Worm (Caenorhabditis elegans) whole organism, L1 larva: ENCODE results near the gene Y113G7B.28.
A peak's percentile ranks its signal among the peaks of the same experiment; 100 is the strongest.

ENCODE experiments used
- C34B4.2 ChIP-seq: sonication (generic microtip); optimal IDR thresholded peaks from 2 replicates; lab custom pipeline; 2017; ENCODE audit warnings: mild to moderate bottlenecking, missing genetic modification characterization, missing compliant biosample characterization
- aly-2 ChIP-seq: fragments of 150-350 bp; optimal IDR thresholded peaks from 2 replicates; lab custom pipeline; 2014; ENCODE audit warnings: missing biosample characterization, missing genetic modification characterization
- ceh-8 ChIP-seq: fragments of 200-800 bp; sonication (Bioruptor generic); optimal IDR thresholded peaks from 2 replicates; lab custom pipeline; 2018; ENCODE audit warnings: mild to moderate bottlenecking, missing genetic modification characterization, moderate library complexity, missing compliant biosample characterization
- ceh-82 ChIP-seq, 3 experiments: fragments of 150-350 bp in 1 of 3; sonication (generic microtip) in 2 of 3; optimal IDR thresholded peaks; 2 replicates each; lab custom pipeline; 2014 to 2017; ENCODE audit warnings: missing biosample characterization in 3 of 3, missing genetic modification characterization in 3 of 3
- ces-1 ChIP-seq: fragments of 150-350 bp; optimal IDR thresholded peaks from 2 replicates; lab custom pipeline; 2014; ENCODE audit warnings: missing biosample characterization, missing genetic modification reagents, missing genetic modification characterization
- efl-1 ChIP-seq, 4 experiments: fragments of 150-350 bp; optimal IDR thresholded peaks in 3 of 4; peaks in 1 of 4; 1 replicate in 1 of 4; 2 replicates in 3 of 4; lab custom pipeline; 2014; ENCODE audit warnings: missing biosample characterization in 2 of 4, missing genetic modification characterization in 2 of 4, missing genetic modification reagents in 2 of 4
- efl-3 ChIP-seq: fragments of 200-800 bp; sonication (Bioruptor generic); optimal IDR thresholded peaks from 2 replicates; lab custom pipeline; 2018; ENCODE audit warnings: mild to moderate bottlenecking, missing genetic modification characterization, missing compliant biosample characterization
- elt-2 ChIP-seq: sonication (generic microtip); optimal IDR thresholded peaks from 2 replicates; lab custom pipeline; 2016; ENCODE audit warnings: missing genetic modification characterization, mild to moderate bottlenecking, inconsistent platforms, missing compliant biosample characterization, missing genetic modification reagents
- fkh-10 ChIP-seq: sonication (generic microtip); optimal IDR thresholded peaks from 2 replicates; lab custom pipeline; 2017; ENCODE audit warnings: missing biosample characterization, missing genetic modification reagents, missing genetic modification characterization
- fkh-4 ChIP-seq: sonication (generic microtip); optimal IDR thresholded peaks from 2 replicates; lab custom pipeline; 2016; ENCODE audit warnings: missing compliant biosample characterization, missing genetic modification characterization, borderline replicate concordance
- grh-1 ChIP-seq: fragments of 200-800 bp; sonication (Bioruptor generic); IDR thresholded peaks from 2 replicates; pipeline ENCODE4 v1.3.6; 2022; ENCODE audit warnings: missing genetic modification reagents, missing genetic modification characterization, missing compliant biosample characterization
- hlh-17 ChIP-seq: fragments of 200-800 bp; sonication (Bioruptor generic); optimal IDR thresholded peaks from 2 replicates; lab custom pipeline; 2018; ENCODE audit warnings: missing genetic modification characterization, mild to moderate bottlenecking, missing compliant biosample characterization, moderate library complexity, borderline replicate concordance
- jun-1 ChIP-seq: fragments of 150-350 bp; optimal IDR thresholded peaks from 2 replicates; lab custom pipeline; 2014; ENCODE audit warnings: missing biosample characterization, missing genetic modification reagents, missing genetic modification characterization
- lin-14 ChIP-seq: fragments of 200-800 bp; sonication (Bioruptor generic); optimal IDR thresholded peaks from 2 replicates; lab custom pipeline; 2018; ENCODE audit warnings: mild to moderate bottlenecking, missing genetic modification characterization, moderate library complexity, missing compliant biosample characterization
- lin-15B ChIP-seq: fragments of 150-350 bp; sonication (generic microtip); optimal IDR thresholded peaks from 3 replicates; lab custom pipeline; 2014; ENCODE audit warnings: missing biosample characterization, missing genetic modification characterization
- lin-35 ChIP-seq, 2 experiments: fragments of 150-350 bp; optimal IDR thresholded peaks; 2 replicates each; lab custom pipeline; 2014; ENCODE audit warnings: missing biosample characterization in 2 of 2, missing genetic modification characterization in 2 of 2, missing genetic modification reagents in 2 of 2
- mdl-1 ChIP-seq, 2 experiments: fragments of 150-350 bp; optimal IDR thresholded peaks; 2 replicates each; lab custom pipeline; 2014 to 2017; ENCODE audit warnings: missing biosample characterization in 2 of 2, missing genetic modification characterization in 2 of 2, inconsistent platforms in 1 of 2
- mef-2 ChIP-seq: fragments of 150-350 bp; optimal IDR thresholded peaks from 2 replicates; lab custom pipeline; 2014; ENCODE audit warnings: missing biosample characterization, missing genetic modification characterization
- nhr-11 ChIP-seq: fragments of 150-350 bp; optimal IDR thresholded peaks from 2 replicates; lab custom pipeline; 2014; ENCODE audit warnings: missing biosample characterization, missing genetic modification characterization
- nhr-237 ChIP-seq: fragments of 150-350 bp; optimal IDR thresholded peaks from 2 replicates; lab custom pipeline; 2014; ENCODE audit warnings: missing biosample characterization, missing genetic modification characterization
- nhr-28 ChIP-seq: fragments of 150-350 bp; optimal IDR thresholded peaks from 2 replicates; lab custom pipeline; 2014; ENCODE audit warnings: missing biosample characterization, missing genetic modification characterization
- nhr-47 ChIP-seq: sonication (generic microtip); optimal IDR thresholded peaks from 2 replicates; lab custom pipeline; 2016; ENCODE audit warnings: mild to moderate bottlenecking, missing genetic modification characterization, moderate library complexity, missing compliant biosample characterization
- nhr-77 ChIP-seq: fragments of 150-350 bp; optimal IDR thresholded peaks from 2 replicates; lab custom pipeline; 2014; ENCODE audit warnings: missing biosample characterization, missing genetic modification characterization
- nhr-90 ChIP-seq: sonication (generic microtip); optimal IDR thresholded peaks from 2 replicates; lab custom pipeline; 2016; ENCODE audit warnings: mild to moderate bottlenecking, missing genetic modification characterization, missing compliant biosample characterization; ENCODE audit not compliant: poor library complexity
- pqm-1 ChIP-seq: sonication (generic microtip); optimal IDR thresholded peaks from 3 replicates; lab custom pipeline; 2017; ENCODE audit warnings: missing biosample characterization, missing genetic modification characterization
- rnt-1 ChIP-seq: sonication (generic microtip); optimal IDR thresholded peaks from 2 replicates; lab custom pipeline; 2016; ENCODE audit warnings: mild to moderate bottlenecking, missing genetic modification characterization, moderate library complexity, missing compliant biosample characterization
- skn-1 ChIP-seq: fragments of 150-350 bp; optimal IDR thresholded peaks from 2 replicates; lab custom pipeline; 2014; ENCODE audit warnings: missing biosample characterization, missing genetic modification characterization
- snpc-4 ChIP-seq: fragments of 150-350 bp; optimal IDR thresholded peaks from 2 replicates; lab custom pipeline; 2014; ENCODE audit warnings: missing biosample characterization, missing genetic modification characterization
- sox-4 ChIP-seq: sonication (generic microtip); optimal IDR thresholded peaks from 2 replicates; lab custom pipeline; 2016; ENCODE audit warnings: missing genetic modification characterization, missing compliant biosample characterization
- swsn-7 ChIP-seq: sonication (generic microtip); optimal IDR thresholded peaks from 2 replicates; lab custom pipeline; 2016; ENCODE audit warnings: missing genetic modification characterization, missing compliant biosample characterization
- unc-130 ChIP-seq: fragments of 150-350 bp; optimal IDR thresholded peaks from 2 replicates; lab custom pipeline; 2017; ENCODE audit warnings: missing biosample characterization, missing genetic modification characterization, inconsistent platforms
- unc-62 ChIP-seq: fragments of 150-350 bp; optimal IDR thresholded peaks from 2 replicates; lab custom pipeline; 2014; ENCODE audit warnings: missing biosample characterization, missing genetic modification reagents, missing genetic modification characterization
- xbp-1 ChIP-seq: sonication (generic microtip); optimal IDR thresholded peaks from 2 replicates; lab custom pipeline; 2016; ENCODE audit warnings: missing genetic modification characterization, missing compliant biosample characterization
- zag-1 ChIP-seq: fragments of 150-350 bp; optimal IDR thresholded peaks from 2 replicates; lab custom pipeline; 2014; ENCODE audit warnings: missing biosample characterization, missing genetic modification characterization
- zip-4 ChIP-seq: fragments of 200-800 bp; sonication (Bioruptor generic); optimal IDR thresholded peaks from 2 replicates; lab custom pipeline; 2018; ENCODE audit warnings: mild to moderate bottlenecking, missing genetic modification characterization, moderate library complexity, missing compliant biosample characterization

Y113G7B.28 gene

ce11 chrV:20195451-20196036 is at the start of gene Y113G7B.28, which contains the start of gene srh-217:
TSS of gene Y113G7B.28 (plus strand) at chrV:20195986.
TSS of gene srh-217 (minus strand) at chrV:20195551.
- TF ChIP-seq efl-1 (optimal IDR thresholded peaks at IDR 0.05; lab: Kevin White, UChicago) (no peak), efl-1 (GFP tag; optimal IDR thresholded peaks at IDR 0.05 in 1 of 2; lab: Kevin White, UChicago) (peak in 1 of 2 experiments; percentile 57), aly-2 (tag; lab: Kevin White, UChicago) (no peak), mdl-1 (tag; optimal IDR thresholded peaks at IDR 0.05; lab: Kevin White, UChicago) (no peak), lin-15B (tag; lab: Kevin White, UChicago) (no peak), nhr-237 (tag; lab: Kevin White, UChicago) (no peak)

DNA sequence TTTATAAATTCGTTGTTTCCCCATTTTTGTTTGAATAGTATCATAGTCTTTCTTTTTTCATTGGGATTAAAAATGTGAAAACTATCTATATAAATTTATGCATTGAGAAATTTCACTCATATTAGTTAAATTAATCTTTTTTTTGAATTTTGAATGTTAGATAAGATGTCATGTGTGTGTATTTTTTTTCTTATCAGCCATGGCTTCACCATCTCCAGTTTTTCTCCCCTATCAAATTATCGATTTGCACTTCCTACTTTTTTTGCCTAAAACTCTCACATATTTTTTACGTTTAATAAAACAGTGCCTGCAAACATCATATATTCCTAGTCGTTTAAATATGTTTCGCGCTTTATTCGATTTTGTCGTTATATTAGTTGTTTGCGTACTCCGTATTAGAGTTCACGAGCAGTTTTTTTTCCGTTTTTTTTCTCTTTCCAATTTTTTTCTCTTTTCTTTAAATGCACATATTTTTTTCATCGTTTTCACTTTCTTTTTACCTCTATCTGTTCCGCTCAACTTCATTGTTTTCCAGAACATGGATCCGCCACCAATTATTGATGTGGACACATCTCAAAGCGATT is 48.0 kb upstream of the Y113G7B.28 start, which contains the start of gene Y113G7A.13:
TSS of gene Y113G7A.13 (plus strand) at position 534 of the 584 bp plus-strand sequence.
- TF ChIP-seq efl-1 (optimal IDR thresholded peaks at IDR 0.05; lab: Kevin White, UChicago) (no peak), efl-1 (GFP tag; optimal IDR thresholded peaks at IDR 0.05 in 1 of 2; lab: Kevin White, UChicago) (peak in 1 of 2 experiments; percentile 20), nhr-11 (tag; lab: Kevin White, UChicago) (no peak), lin-35 (GFP tag; optimal IDR thresholded peaks at IDR 0.05; lab: Kevin White, UChicago) (peak in 1 of 2 experiments; percentile 25), fkh-4 (tag; lab: Kevin White, UChicago) (no peak), nhr-28 (tag; lab: Kevin White, UChicago) (no peak), lin-14 (GFP tag; lab: Kevin White, UChicago) (no peak), zip-4 (no peak), hlh-17 (GFP tag; lab: Kevin White, UChicago) (no peak), jun-1 (tag; lab: Kevin White, UChicago) (no peak), unc-62 (GFP tag; lab: Kevin White, UChicago) (no peak), C34B4.2 (no peak), ceh-82 (tag; optimal IDR thresholded peaks at IDR 0.05; lab: Kevin White, UChicago) (no peak), sox-4 (no peak), elt-2 (peak; percentile 88), fkh-10 (GFP tag; lab: Kevin White, UChicago) (no peak), aly-2 (tag; lab: Kevin White, UChicago) (no peak), swsn-7 (tag; lab: Kevin White, UChicago) (no peak), efl-3 (GFP tag; lab: Kevin White, UChicago) (no peak), zag-1 (tag; lab: Kevin White, UChicago) (no peak), pqm-1 (tag; lab: Kevin White, UChicago) (peak; percentile 67), snpc-4 (tag; lab: Kevin White, UChicago) (no peak), nhr-47 (tag; lab: Kevin White, UChicago) (no peak)

- TF ChIP-seq snpc-4 (tag; lab: Kevin White, UChicago): no peak
- TF ChIP-seq rnt-1: no peak
- TF ChIP-seq ceh-8 (GFP tag; lab: Kevin White, UChicago): no peak
- TF ChIP-seq grh-1: no peak
- no peak for TF ChIP-seq mef-2 (tag; lab: Kevin White, UChicago)
- no peak for TF ChIP-seq nhr-90 (tag; lab: Kevin White, UChicago)
- no peak for TF ChIP-seq skn-1 (tag; lab: Kevin White, UChicago)
- TF ChIP-seq unc-130 (tag; lab: Kevin White, UChicago): no peak
- no peak for TF ChIP-seq nhr-77 (tag; lab: Kevin White, UChicago)
- no peak for TF ChIP-seq ces-1 (GFP tag; lab: Kevin White, UChicago)
- TF ChIP-seq jun-1 (tag; lab: Kevin White, UChicago): no peak
- no peak for TF ChIP-seq xbp-1
- no peak for TF ChIP-seq hlh-17 (GFP tag; lab: Kevin White, UChicago)
- TF ChIP-seq pqm-1 (tag; lab: Kevin White, UChicago): no peak
- TF ChIP-seq, all 84 proteins: peak for 0
Measured at ce11 chrV:20151432-20151831, 44.4 kb upstream of the Y113G7B.28 start, which contains the start of gene F19B2.7. TSS of gene F19B2.7 (plus strand) at chrV:20151732.
